Worm (Caenorhabditis elegans): Measurements from ENCODE around the gene gcs-1.
A peak's percentile ranks its signal among the peaks of the same experiment; 100 is the strongest.

gcs-1 gene

ce11 chrII:9060332-9060840, 22.3 kb upstream of the gcs-1 start (continued):
- TF ChIP-seq nhr-237 (tag; optimal IDR thresholded peaks at IDR 0.05), result no peak
- no peak for TF ChIP-seq ceh-16 (tag; optimal IDR thresholded peaks at IDR 0.05)
- peak; percentile 95 for TF ChIP-seq hmg-11 (tag; optimal IDR thresholded peaks at IDR 0.05)
- TF ChIP-seq fkh-10 (GFP tag; optimal IDR thresholded peaks at IDR 0.05), result peak; percentile 86

- no peak for TF ChIP-seq egl-5 (tag; optimal IDR thresholded peaks at IDR 0.05)
- no peak for TF ChIP-seq egl-27 (tag; optimal IDR thresholded peaks at IDR 0.05)
- TF ChIP-seq lsy-12 (tag; optimal IDR thresholded peaks at IDR 0.05), result no peak
Measured at ce11 chrII:9059010-9059409, 20.9 kb upstream of the gcs-1 start.

ce11 chrII:9057035-9057668, 19.1 kb upstream of the gcs-1 start, which contains the start of gene rpl-32:
Gene rpl-32, minus strand, starts transcription at chrII:9057085.
- TF ChIP-seq nhr-23 (tag; optimal IDR thresholded peaks at IDR 0.05), result peak; percentile 90
- no peak for TF ChIP-seq fkh-10 (GFP tag; optimal IDR thresholded peaks at IDR 0.05)
- TF ChIP-seq tbx-2 (tag; optimal IDR thresholded peaks at IDR 0.05), result peak; percentile 10
- no peak for TF ChIP-seq ZK546.5 (tag; optimal IDR thresholded peaks at IDR 0.05)
- TF ChIP-seq R02D3.7 (tag; optimal IDR thresholded peaks at IDR 0.05), result peak; percentile 30
- TF ChIP-seq zag-1 (tag; optimal IDR thresholded peaks at IDR 0.05), result no peak
- peak; percentile 51 for TF ChIP-seq pqm-1 (tag; optimal IDR thresholded peaks at IDR 0.05)
- TF ChIP-seq ceh-16 (tag; optimal IDR thresholded peaks at IDR 0.05), result no peak
- TF ChIP-seq nhr-67 (tag; optimal IDR thresholded peaks at IDR 0.05), result no peak
- no peak for TF ChIP-seq ceh-9 (tag; optimal IDR thresholded peaks at IDR 0.05)
- TF ChIP-seq ceh-82 (tag; optimal IDR thresholded peaks at IDR 0.05), result no peak
- peak; percentile 46 for TF ChIP-seq nhr-43 (tag; optimal IDR thresholded peaks at IDR 0.05; ENCODE audit: poor library complexity, severe bottlenecking)
- TF ChIP-seq lsy-12 (tag; optimal IDR thresholded peaks at IDR 0.05), result no peak
- peak; percentile 91 for TF ChIP-seq nfya-1 (tag; optimal IDR thresholded peaks at IDR 0.05; ENCODE audit: insufficient read depth)
- no peak for TF ChIP-seq nhr-28 (tag; optimal IDR thresholded peaks at IDR 0.05)
- no peak for TF ChIP-seq fos-1 (tag; optimal IDR thresholded peaks at IDR 0.05)
- TF ChIP-seq ztf-4 (tag; optimal IDR thresholded peaks at IDR 0.05), result no peak
- TF ChIP-seq skn-1 (tag; optimal IDR thresholded peaks at IDR 0.05), result peak; percentile 16
- TF ChIP-seq fkh-2 (tag; optimal IDR thresholded peaks at IDR 0.05), result no peak
- TF ChIP-seq lin-15B (tag; optimal IDR thresholded peaks at IDR 0.05), result peak; percentile 90
- TF ChIP-seq nhr-77 (tag; optimal IDR thresholded peaks at IDR 0.05), result no peak
- TF ChIP-seq ama-1 (optimal IDR thresholded peaks at IDR 0.05), result peak; percentile 53
- TF ChIP-seq hmg-11 (tag; optimal IDR thresholded peaks at IDR 0.05), result peak; percentile 35
- TF ChIP-seq mdl-1 (tag; optimal IDR thresholded peaks at IDR 0.05), result no peak
- TF ChIP-seq daf-12 (tag; optimal IDR thresholded peaks at IDR 0.05), result no peak
- peak; percentile 71 for TF ChIP-seq jun-1 (tag; optimal IDR thresholded peaks at IDR 0.05)
- no peak for TF ChIP-seq unc-62 (GFP tag; optimal IDR thresholded peaks at IDR 0.05)
- TF ChIP-seq nhr-76 (tag; optimal IDR thresholded peaks at IDR 0.05), result no peak
- no peak for TF ChIP-seq ztf-11 (tag; optimal IDR thresholded peaks at IDR 0.05)
- TF ChIP-seq eor-1 (tag; optimal IDR thresholded peaks at IDR 0.05), result no peak
- no peak for TF ChIP-seq nhr-12 (tag; optimal IDR thresholded peaks at IDR 0.05)
- TF ChIP-seq elt-1 (tag; optimal IDR thresholded peaks at IDR 0.05), result no peak
- no peak for TF ChIP-seq aly-2 (tag; optimal IDR thresholded peaks at IDR 0.05)
- no peak for TF ChIP-seq elt-3 (tag; optimal IDR thresholded peaks at IDR 0.05)
- peak; percentile 94 for TF ChIP-seq pha-4 (tag; optimal IDR thresholded peaks at IDR 0.05)
- TF ChIP-seq egl-27 (tag; optimal IDR thresholded peaks at IDR 0.05), result no peak
- no peak for TF ChIP-seq unc-39 (tag; optimal IDR thresholded peaks at IDR 0.05)
- TF ChIP-seq nhr-237 (tag; optimal IDR thresholded peaks at IDR 0.05), result no peak
- TF ChIP-seq snpc-4 (tag; optimal IDR thresholded peaks at IDR 0.05), result peak; percentile 65
- TF ChIP-seq ceh-28 (tag; optimal IDR thresholded peaks at IDR 0.05), result no peak
- peak; percentile 44 for TF ChIP-seq elt-2 (tag; optimal IDR thresholded peaks at IDR 0.05)
- peak; percentile 68 for TF ChIP-seq egl-5 (tag; optimal IDR thresholded peaks at IDR 0.05)
- TF ChIP-seq sea-2 (GFP tag; optimal IDR thresholded peaks at IDR 0.05), result no peak
- TF ChIP-seq lin-39 (tag; optimal IDR thresholded peaks at IDR 0.05), result peak; percentile 87
- peak; percentile 89 for TF ChIP-seq nhr-25 (tag; optimal IDR thresholded peaks at IDR 0.05)
- TF ChIP-seq mml-1 (tag; optimal IDR thresholded peaks at IDR 0.05), result no peak
- TF ChIP-seq nhr-11 (tag; optimal IDR thresholded peaks at IDR 0.05), result peak; percentile 14
